Worm (Caenorhabditis elegans): ENCODE measurements around the gene cks-1.

DNA sequence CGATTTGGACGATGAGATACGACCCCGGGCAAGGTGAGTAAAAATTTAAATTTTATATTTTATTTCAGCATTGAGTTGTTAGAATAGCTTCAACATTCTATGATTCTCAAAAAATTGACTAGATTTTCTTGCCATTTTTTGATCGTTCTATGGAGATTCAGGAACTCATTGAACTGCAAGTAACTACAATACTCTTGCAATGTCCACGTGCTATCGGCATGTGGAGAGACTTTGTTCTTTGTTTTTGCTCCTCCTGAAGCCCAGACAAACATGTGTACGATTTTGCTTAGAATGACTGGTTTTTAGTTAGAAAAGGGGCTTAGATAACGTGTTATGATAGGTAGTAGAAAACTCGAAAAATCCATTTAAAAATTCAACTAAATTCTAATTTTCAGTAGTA lies 22.2 kb downstream of the cks-1 start:
- no peak for TF ChIP-seq zip-5 (tag; optimal IDR thresholded peaks at IDR 0.05)
- no peak for TF ChIP-seq ceh-18 (tag; optimal IDR thresholded peaks at IDR 0.05)
- no peak for TF ChIP-seq nhr-11 (tag; optimal IDR thresholded peaks at IDR 0.05)
- TF ChIP-seq pha-4 (tag; optimal IDR thresholded peaks at IDR 0.05): no peak
- TF ChIP-seq hlh-6 (tag; optimal IDR thresholded peaks at IDR 0.05): no peak
- no peak for TF ChIP-seq ama-1 (optimal IDR thresholded peaks at IDR 0.05)
- no peak for TF ChIP-seq tbx-2 (tag; optimal IDR thresholded peaks at IDR 0.05)
- TF ChIP-seq unc-55 (GFP tag; optimal IDR thresholded peaks at IDR 0.05): no peak

All from whole organism, late embryonic.